Fruit fly (Drosophila melanogaster): ENCODE data around the gene CG6333.

dm6 chr3L:17532197-17532596 lies 46.2 kb upstream of the CG6333 start:
- TF ChIP-seq EcR (GFP tag; optimal IDR thresholded peaks at IDR 0.05) (no peak), pan (optimal IDR thresholded peaks at IDR 0.05) (no peak), Dll (optimal IDR thresholded peaks at IDR 0.05) (no peak)

All from whole organism.